Worm (Caenorhabditis elegans) whole organism, early embryonic: Measurements from ENCODE around the gene lge-1.
A peak's percentile ranks its signal among the peaks of the same experiment; 100 is the strongest.

Experiments used
- B0310.2 ChIP-seq: sonication (generic microtip); optimal IDR thresholded peaks from 2 replicates; lab custom pipeline; 2016; ENCODE audit warnings: mild to moderate bottlenecking, missing genetic modification characterization, missing compliant biosample characterization
- F13C5.2 ChIP-seq: sonication (generic microtip); optimal IDR thresholded peaks from 2 replicates; lab custom pipeline; 2017; ENCODE audit warnings: mild to moderate bottlenecking, missing genetic modification characterization, inconsistent platforms, missing compliant biosample characterization
- aly-1 ChIP-seq: sonication (generic microtip); optimal IDR thresholded peaks from 2 replicates; lab custom pipeline; 2016; ENCODE audit warnings: missing genetic modification characterization, missing compliant biosample characterization
- ama-1 ChIP-seq: fragments of 150-350 bp; optimal IDR thresholded peaks from 2 replicates; lab custom pipeline; 2014
- ceh-13 ChIP-seq: fragments of 200-800 bp; sonication (Bioruptor generic); optimal IDR thresholded peaks from 2 replicates; lab custom pipeline; 2018; ENCODE audit warnings: mild to moderate bottlenecking, missing genetic modification characterization, missing compliant biosample characterization
- ceh-36 ChIP-seq: sonication (generic microtip); optimal IDR thresholded peaks from 2 replicates; lab custom pipeline; 2016; ENCODE audit warnings: missing genetic modification characterization, inconsistent platforms, missing compliant biosample characterization
- ets-7 ChIP-seq: sonication (generic microtip); optimal IDR thresholded peaks from 2 replicates; lab custom pipeline; 2016; ENCODE audit warnings: missing genotype, missing genetic modification characterization, missing compliant biosample characterization
- flt-1 ChIP-seq: fragments of 200-800 bp; sonication (Bioruptor generic); IDR thresholded peaks from 2 replicates; pipeline ENCODE4 v1.3.6; 2022; ENCODE audit warnings: missing genetic modification characterization, missing compliant biosample characterization
- hmbx-1 ChIP-seq: sonication (generic microtip); optimal IDR thresholded peaks from 2 replicates; lab custom pipeline; 2016; ENCODE audit warnings: mild to moderate bottlenecking, missing genetic modification characterization, missing compliant biosample characterization
- hmg-4 ChIP-seq: fragments of 200-800 bp; sonication (Bioruptor generic); optimal IDR thresholded peaks from 2 replicates; lab custom pipeline; 2018; ENCODE audit warnings: mild to moderate bottlenecking, missing genetic modification characterization, missing compliant biosample characterization
- hnd-1 ChIP-seq: sonication (generic microtip); optimal IDR thresholded peaks from 2 replicates; lab custom pipeline; 2016; ENCODE audit warnings: missing genetic modification characterization, missing compliant biosample characterization
- pes-1 ChIP-seq: fragments of 200-800 bp; sonication (Bioruptor generic); IDR thresholded peaks from 2 replicates; pipeline ENCODE4 v1.3.6; 2022; ENCODE audit warnings: missing genetic modification reagents, missing genetic modification characterization, missing compliant biosample characterization
- scrt-1 ChIP-seq: fragments of 200-800 bp; sonication (Bioruptor generic); IDR thresholded peaks from 2 replicates; pipeline ENCODE4 v1.3.6; 2022; ENCODE audit warnings: missing genetic modification characterization, missing compliant biosample characterization
- sea-1 ChIP-seq: fragments of 200-800 bp; sonication (Bioruptor generic); conservative IDR thresholded peaks from 2 replicates; pipeline ENCODE4 v1.3.6; 2022; ENCODE audit warnings: missing genetic modification characterization, missing compliant biosample characterization
- tbx-11 ChIP-seq: fragments of 200-800 bp; sonication (Bioruptor generic); IDR thresholded peaks from 2 replicates; pipeline ENCODE4 v1.3.6; 2022; ENCODE audit warnings: missing genetic modification characterization, missing compliant biosample characterization
- tbx-37 ChIP-seq: fragments of 200-800 bp; sonication (Bioruptor generic); conservative IDR thresholded peaks from 2 replicates; pipeline ENCODE4 v1.3.6; 2022; ENCODE audit warnings: missing genetic modification reagents, missing genetic modification characterization, missing compliant biosample characterization
- tra-4 ChIP-seq: sonication (generic microtip); optimal IDR thresholded peaks from 2 replicates; lab custom pipeline; 2017; ENCODE audit warnings: missing genetic modification characterization, missing compliant biosample characterization

lge-1 gene

ce11 chrX:10979186-10979585 is 12.8 kb downstream of the lge-1 start, which contains the start of gene pxn-2:
pxn-2 (minus strand) TSS chrX:10979286.
- TF ChIP-seq hmbx-1 (tag; lab: Kevin White, UChicago) (no peak), F13C5.2 (no peak), tbx-11 (GFP tag; lab: Robert Waterston, UW) (no peak), flt-1 (GFP tag; lab: Robert Waterston, UW) (no peak), ama-1 (lab: Kevin White, UChicago) (no peak), ceh-36 (tag; lab: Kevin White, UChicago) (no peak), tra-4 (tag; lab: Kevin White, UChicago) (no peak), sea-1 (no peak), hmg-4 (GFP tag; lab: Kevin White, UChicago) (no peak), ceh-13 (no peak), hnd-1 (tag; lab: Kevin White, UChicago) (no peak), aly-1 (tag; lab: Kevin White, UChicago) (no peak), tbx-37 (GFP tag; lab: Robert Waterston, UW) (no peak), B0310.2 (tag; lab: Kevin White, UChicago) (no peak), pes-1 (GFP tag; lab: Robert Waterston, UW) (no peak), scrt-1 (GFP tag; lab: Robert Waterston, UW) (no peak), ets-7 (tag; lab: Kevin White, UChicago) (no peak)

- TF ChIP-seq ama-1 (lab: Kevin White, UChicago) (no peak), hnd-1 (tag; lab: Kevin White, UChicago) (no peak), flt-1 (GFP tag; lab: Robert Waterston, UW) (no peak), hmg-4 (GFP tag; lab: Kevin White, UChicago) (no peak), hmbx-1 (tag; lab: Kevin White, UChicago) (no peak), ceh-36 (tag; lab: Kevin White, UChicago) (no peak), scrt-1 (GFP tag; lab: Robert Waterston, UW) (no peak), B0310.2 (tag; lab: Kevin White, UChicago) (no peak), tbx-37 (GFP tag; lab: Robert Waterston, UW) (no peak), ets-7 (tag; lab: Kevin White, UChicago) (no peak), aly-1 (tag; lab: Kevin White, UChicago) (no peak), ceh-13 (no peak), F13C5.2 (no peak), pes-1 (GFP tag; lab: Robert Waterston, UW) (no peak), tbx-11 (GFP tag; lab: Robert Waterston, UW) (no peak), sea-1 (no peak), tra-4 (tag; lab: Kevin White, UChicago) (no peak)
Measured at ce11 chrX:10981374-10981773, 15.0 kb downstream of the lge-1 start.

ce11 chrX:10982051-10982450 is 15.7 kb downstream of the lge-1 start, which contains the start of gene ver-4:
ver-4 (plus strand) TSS chrX:10982351.
- no peak for TF ChIP-seq ama-1 (lab: Kevin White, UChicago)
- no peak for TF ChIP-seq tra-4 (tag; lab: Kevin White, UChicago)
- TF ChIP-seq flt-1 (GFP tag; lab: Robert Waterston, UW), result no peak
- no peak for TF ChIP-seq pes-1 (GFP tag; lab: Robert Waterston, UW)
- TF ChIP-seq aly-1 (tag; lab: Kevin White, UChicago), result no peak
- no peak for TF ChIP-seq B0310.2 (tag; lab: Kevin White, UChicago)
- TF ChIP-seq sea-1, result no peak
- TF ChIP-seq ceh-13, result no peak
- TF ChIP-seq scrt-1 (GFP tag; lab: Robert Waterston, UW), result no peak
- no peak for TF ChIP-seq ceh-36 (tag; lab: Kevin White, UChicago)
- TF ChIP-seq hmbx-1 (tag; lab: Kevin White, UChicago), result no peak

ce11 chrX:10989286-10989685 is 22.9 kb downstream of the lge-1 start:
- TF ChIP-seq ceh-36 (tag; lab: Kevin White, UChicago) (no peak), scrt-1 (GFP tag; lab: Robert Waterston, UW) (0 out of 2 replicates have a peak, but pooled peaks have one; percentile 12), hnd-1 (tag; lab: Kevin White, UChicago) (no peak), pes-1 (GFP tag; lab: Robert Waterston, UW) (no peak)

ce11 chrX:10990159-10990854 is 24.0 kb downstream of the lge-1 start:
- TF ChIP-seq flt-1 (GFP tag; lab: Robert Waterston, UW) (0 out of 2 replicates have a peak, but pooled peaks have one; percentile 3), pes-1 (GFP tag; lab: Robert Waterston, UW) (no peak), ceh-13 (no peak), tbx-11 (GFP tag; lab: Robert Waterston, UW) (no peak)

ce11 chrX:10990855-10991176 is 24.5 kb downstream of the lge-1 start:
- TF ChIP-seq ceh-13, result no peak
- no peak for TF ChIP-seq sea-1
- no peak for TF ChIP-seq flt-1 (GFP tag; lab: Robert Waterston, UW)
- no peak for TF ChIP-seq hnd-1 (tag; lab: Kevin White, UChicago)
- no peak for TF ChIP-seq tbx-11 (GFP tag; lab: Robert Waterston, UW)
- no peak for TF ChIP-seq ets-7 (tag; lab: Kevin White, UChicago)
- TF ChIP-seq ceh-36 (tag; lab: Kevin White, UChicago), result no peak
- TF ChIP-seq aly-1 (tag; lab: Kevin White, UChicago), result no peak
- no peak for TF ChIP-seq pes-1 (GFP tag; lab: Robert Waterston, UW)
- TF ChIP-seq tbx-37 (GFP tag; lab: Robert Waterston, UW), result no peak
- TF ChIP-seq F13C5.2, result no peak
- TF ChIP-seq tra-4 (tag; lab: Kevin White, UChicago), result no peak
- no peak for TF ChIP-seq B0310.2 (tag; lab: Kevin White, UChicago)
- TF ChIP-seq hmg-4 (GFP tag; lab: Kevin White, UChicago), result no peak
- TF ChIP-seq hmbx-1 (tag; lab: Kevin White, UChicago), result no peak
- no peak for TF ChIP-seq scrt-1 (GFP tag; lab: Robert Waterston, UW)
- no peak for TF ChIP-seq ama-1 (lab: Kevin White, UChicago)
